Fruit fly (Drosophila melanogaster) whole organism, embryonic: Measurements from ENCODE around the gene U2af50.

Experiments
- CG10267 ChIP-seq: fragments of 200-800 bp; sonication (Bioruptor generic); optimal IDR thresholded peaks from 2 replicates; lab custom pipeline; 2018; ENCODE audit warnings: missing biosample characterization, mild to moderate bottlenecking, missing genetic modification characterization, moderate library complexity
- CG11398 ChIP-seq: fragments of 200-800 bp; sonication (Bioruptor generic); optimal IDR thresholded peaks from 2 replicates; lab custom pipeline; 2016; ENCODE audit warnings: missing biosample characterization, missing genetic modification characterization
- CG12219 ChIP-seq: fragments of 200-800 bp; sonication (Bioruptor generic); optimal IDR thresholded peaks from 3 replicates; lab custom pipeline; 2018; ENCODE audit warnings: missing biosample characterization, mild to moderate bottlenecking, missing genetic modification characterization
- CG13287 ChIP-seq: fragments of 200-800 bp; sonication (Bioruptor generic); IDR thresholded peaks from 2 replicates; pipeline ENCODE4 v1.3.6; 2022; ENCODE audit warnings: missing biosample characterization, missing genetic modification characterization; ENCODE audit not compliant: partially characterized antibody
- CG15011 ChIP-seq: fragments of 200-800 bp; sonication (Bioruptor generic); optimal IDR thresholded peaks from 3 replicates; lab custom pipeline; 2018; ENCODE audit warnings: missing biosample characterization, mild to moderate bottlenecking, missing genetic modification characterization
- CG16813 ChIP-seq: fragments of 200-800 bp; sonication (Bioruptor generic); IDR thresholded peaks from 3 replicates; pipeline ENCODE4 v1.3.6; 2022; ENCODE audit warnings: missing biosample characterization, missing genetic modification characterization; ENCODE audit not compliant: partially characterized antibody
- CG18011 ChIP-seq: fragments of 200-800 bp; sonication (Bioruptor generic); optimal IDR thresholded peaks from 2 replicates; lab custom pipeline; 2017; ENCODE audit warnings: missing biosample characterization, missing genetic modification characterization, mild to moderate bottlenecking, moderate library complexity, missing genotype
- CG18476 ChIP-seq: fragments of 200-800 bp; sonication (Bioruptor generic); optimal IDR thresholded peaks from 2 replicates; lab custom pipeline; 2016; ENCODE audit warnings: missing biosample characterization, mild to moderate bottlenecking, missing genetic modification characterization
- CG2875 ChIP-seq: fragments of 200-800 bp; sonication (Bioruptor generic); optimal IDR thresholded peaks from 2 replicates; lab custom pipeline; 2017; ENCODE audit warnings: missing biosample characterization, mild to moderate bottlenecking, missing genetic modification characterization, missing genetic modification reagents
- CG30403 ChIP-seq: fragments of 200-800 bp; sonication (Bioruptor generic); optimal IDR thresholded peaks from 3 replicates; lab custom pipeline; 2016; ENCODE audit warnings: missing biosample characterization, missing genetic modification characterization
- CG31224 ChIP-seq: fragments of 200-800 bp; sonication (Bioruptor generic); IDR thresholded peaks from 2 replicates; pipeline ENCODE4 v1.3.6; 2022; ENCODE audit warnings: missing biosample characterization, missing genetic modification characterization
- CG3995 ChIP-seq: fragments of 200-800 bp; sonication (Bioruptor generic); optimal IDR thresholded peaks from 3 replicates; lab custom pipeline; 2016; ENCODE audit warnings: missing biosample characterization, missing genetic modification characterization
- CG42726 ChIP-seq: fragments of 200-800 bp; sonication (Bioruptor generic); IDR thresholded peaks from 2 replicates; pipeline ENCODE4 v1.3.6; 2022; ENCODE audit warnings: missing biosample characterization, missing genetic modification characterization; ENCODE audit not compliant: partially characterized antibody
- CG43689 ChIP-seq: fragments of 200-800 bp; sonication (Bioruptor generic); IDR thresholded peaks from 2 replicates; pipeline ENCODE4 v1.3.6; 2022; ENCODE audit warnings: missing biosample characterization, missing genetic modification characterization
- CG6689 ChIP-seq: fragments of 200-800 bp; sonication (Bioruptor generic); IDR thresholded peaks from 2 replicates; pipeline ENCODE4 v1.3.6; 2022; ENCODE audit warnings: missing biosample characterization, missing genetic modification characterization
- CG6765 ChIP-seq: fragments of 200-800 bp; sonication (Bioruptor generic); optimal IDR thresholded peaks from 3 replicates; lab custom pipeline; 2017; ENCODE audit warnings: missing biosample characterization, mild to moderate bottlenecking, missing genetic modification characterization
- CG7839 ChIP-seq: fragments of 200-800 bp; sonication (Bioruptor generic); optimal IDR thresholded peaks from 3 replicates; lab custom pipeline; 2018; ENCODE audit warnings: missing biosample characterization, mild to moderate bottlenecking, missing genetic modification characterization, moderate library complexity
- CG8281 ChIP-seq: fragments of 200-800 bp; sonication (Bioruptor generic); optimal IDR thresholded peaks from 2 replicates; lab custom pipeline; 2018; ENCODE audit warnings: missing biosample characterization, mild to moderate bottlenecking, missing genetic modification characterization, moderate library complexity
- CG9797 ChIP-seq: fragments of 200-800 bp; sonication (Bioruptor generic); optimal IDR thresholded peaks from 3 replicates; lab custom pipeline; 2018; ENCODE audit warnings: missing biosample characterization, mild to moderate bottlenecking, missing genetic modification characterization
- Camta ChIP-seq: fragments of 200-800 bp; sonication (Bioruptor generic); optimal IDR thresholded peaks from 2 replicates; lab custom pipeline; 2016; ENCODE audit warnings: missing biosample characterization, missing genetic modification characterization
- CkIIα-i1 ChIP-seq: fragments of 200-800 bp; sonication (Bioruptor generic); IDR thresholded peaks from 2 replicates; pipeline ENCODE4 v1.3.6; 2022; ENCODE audit warnings: missing biosample characterization, missing genetic modification characterization
- Dip2 ChIP-seq: fragments of 200-800 bp; sonication (Bioruptor generic); IDR thresholded peaks from 2 replicates; pipeline ENCODE4 v1.3.6; 2022; ENCODE audit warnings: missing biosample characterization, missing genetic modification characterization
- H15 ChIP-seq: fragments of 200-800 bp; sonication (Bioruptor generic); IDR thresholded peaks from 3 replicates; pipeline ENCODE4 v1.3.6; 2022; ENCODE audit warnings: missing biosample characterization, missing genetic modification characterization
- Hsf ChIP-seq: fragments of 200-800 bp; sonication (Bioruptor generic); optimal IDR thresholded peaks from 3 replicates; lab custom pipeline; 2016; ENCODE audit warnings: missing biosample characterization, missing genetic modification characterization
- Mes4 ChIP-seq: fragments of 200-800 bp; sonication (Bioruptor generic); optimal IDR thresholded peaks from 2 replicates; lab custom pipeline; 2016; ENCODE audit warnings: missing biosample characterization, missing genetic modification characterization
- Neu2 ChIP-seq: fragments of 200-800 bp; sonication (Bioruptor generic); optimal IDR thresholded peaks from 3 replicates; lab custom pipeline; 2016; ENCODE audit warnings: missing biosample characterization, missing genetic modification characterization, borderline replicate concordance
- PHDP ChIP-seq: fragments of 200-800 bp; sonication (Bioruptor generic); optimal IDR thresholded peaks from 3 replicates; lab custom pipeline; 2018; ENCODE audit warnings: missing biosample characterization, mild to moderate bottlenecking, missing genetic modification characterization, moderate library complexity
- Sry-β ChIP-seq: fragments of 200-800 bp; sonication (Bioruptor generic); optimal IDR thresholded peaks from 2 replicates; lab custom pipeline; 2018; ENCODE audit warnings: missing biosample characterization, mild to moderate bottlenecking, missing genetic modification characterization, moderate library complexity
- Usf ChIP-seq: fragments of 200-800 bp; sonication (Bioruptor generic); optimal IDR thresholded peaks from 2 replicates; lab custom pipeline; 2017; ENCODE audit warnings: missing genotype, missing biosample characterization, missing genetic modification characterization
- ac ChIP-seq: fragments of 200-800 bp; sonication (Bioruptor generic); optimal IDR thresholded peaks from 3 replicates; lab custom pipeline; 2017; ENCODE audit warnings: missing biosample characterization, mild to moderate bottlenecking, missing genetic modification characterization
- bcd ChIP-seq: fragments of 200-800 bp; sonication (Bioruptor generic); optimal IDR thresholded peaks from 2 replicates; lab custom pipeline; 2017; ENCODE audit warnings: missing biosample characterization, mild to moderate bottlenecking, missing genetic modification characterization
- btn ChIP-seq: fragments of 200-800 bp; sonication (Bioruptor generic); optimal IDR thresholded peaks from 2 replicates; lab custom pipeline; 2016; ENCODE audit warnings: missing biosample characterization, missing genetic modification characterization
- chinmo ChIP-seq: fragments of 200-800 bp; sonication (Bioruptor generic); IDR thresholded peaks from 4 replicates; pipeline ENCODE4 v1.3.6; 2022; ENCODE audit warnings: missing biosample characterization, missing genetic modification characterization; ENCODE audit not compliant: partially characterized antibody
- fu2 ChIP-seq: fragments of 200-800 bp; sonication (Bioruptor generic); optimal IDR thresholded peaks from 2 replicates; lab custom pipeline; 2016; ENCODE audit warnings: missing biosample characterization, missing genetic modification characterization
- gce ChIP-seq: fragments of 200-800 bp; sonication (Bioruptor generic); IDR thresholded peaks from 3 replicates; pipeline ENCODE4 v1.3.6; 2022; ENCODE audit warnings: missing biosample characterization, missing genetic modification characterization
- gem ChIP-seq: fragments of 200-800 bp; sonication (Bioruptor generic); optimal IDR thresholded peaks from 2 replicates; lab custom pipeline; 2019; ENCODE audit warnings: missing biosample characterization, mild to moderate bottlenecking, missing genetic modification characterization, moderate library complexity
- h ChIP-seq: fragments of >200 bp; optimal IDR thresholded peaks from 2 replicates; lab custom pipeline; 2017
- ham ChIP-seq: fragments of 200-800 bp; sonication (Bioruptor generic); IDR thresholded peaks from 2 replicates; pipeline ENCODE4 v1.3.6; 2022; ENCODE audit warnings: missing biosample characterization, missing genetic modification characterization
- hkb ChIP-seq, 2 experiments: fragments of 200-800 bp in 1 of 2; fragments of >200 bp in 1 of 2; sonication (Bioruptor generic) in 1 of 2; IDR thresholded peaks in 1 of 2; optimal IDR thresholded peaks in 1 of 2; 2 replicates each; pipeline versions ENCODE4 v1.3.6 to Lab custom; 2017 to 2022; ENCODE audit warnings: missing biosample characterization in 1 of 2, missing genetic modification characterization in 1 of 2
- kay ChIP-seq: fragments of 200-800 bp; sonication (Bioruptor generic); optimal IDR thresholded peaks from 2 replicates; lab custom pipeline; 2016; ENCODE audit warnings: missing biosample characterization, missing genetic modification characterization
- luna ChIP-seq: fragments of 200-800 bp; sonication (Bioruptor generic); optimal IDR thresholded peaks from 2 replicates; lab custom pipeline; 2016; ENCODE audit warnings: missing biosample characterization, missing genetic modification characterization
- mirr ChIP-seq: fragments of 200-800 bp; sonication (Bioruptor generic); optimal IDR thresholded peaks from 3 replicates; lab custom pipeline; 2018; ENCODE audit warnings: missing biosample characterization, mild to moderate bottlenecking, missing genetic modification characterization
- nerfin-2 ChIP-seq: fragments of 200-800 bp; sonication (Bioruptor generic); IDR thresholded peaks from 2 replicates; pipeline ENCODE4 v1.3.6; 2022; ENCODE audit warnings: missing biosample characterization, missing genetic modification characterization; ENCODE audit not compliant: partially characterized antibody
- pnt ChIP-seq: fragments of 200-800 bp; sonication (Bioruptor generic); optimal IDR thresholded peaks from 3 replicates; lab custom pipeline; 2016; ENCODE audit warnings: missing biosample characterization, missing genetic modification characterization
- sens ChIP-seq: fragments of 200-800 bp; sonication (Bioruptor generic); peaks from one replicate; lab custom pipeline; 2016; ENCODE audit warnings: missing biosample characterization, missing genetic modification characterization
- vfl ChIP-seq: fragments of 200-800 bp; sonication (Bioruptor generic); optimal IDR thresholded peaks from 2 replicates; lab custom pipeline; 2016; ENCODE audit warnings: missing biosample characterization, missing genetic modification characterization
- vnd ChIP-seq: fragments of 200-800 bp; sonication (Bioruptor generic); IDR thresholded peaks from 3 replicates; pipeline ENCODE4 v1.3.6; 2022; ENCODE audit warnings: missing biosample characterization, missing genetic modification characterization; ENCODE audit not compliant: partially characterized antibody
- zfh2 ChIP-seq: fragments of 200-800 bp; sonication (Bioruptor generic); optimal IDR thresholded peaks from 2 replicates; lab custom pipeline; 2016; ENCODE audit warnings: missing biosample characterization, missing genetic modification characterization

The U2af50 gene

dm6 chrX:16384843-16385726, 26.2 kb upstream of the U2af50 start, which contains the start of the genes CG9992 and CG4239 (continued):
- TF ChIP-seq pnt (peak; percentile 51), CG30403 (GFP tag; lab: Kevin White, UChicago) (peak; percentile 77), mirr (peak; percentile 5), CG16813 (GFP tag; lab: Robert Waterston, UW) (peak; percentile 75), Camta (no peak), Usf (peak; percentile 55), CG6689 (GFP tag; lab: Robert Waterston, UW) (peak; percentile 29; the same call in 1 of the 2 replicates), CG8281 (no peak), nerfin-2 (GFP tag; lab: Robert Waterston, UW) (peak; percentile 52; the same call in 1 of the 2 replicates), CG43689 (GFP tag; lab: Robert Waterston, UW) (no peak), gce (GFP tag; lab: Robert Waterston, UW) (no peak), Sry-β (no peak), CG31224 (GFP tag; lab: Robert Waterston, UW) (peak; percentile 44; the same call in 1 of the 2 replicates), CG42726 (GFP tag; lab: Robert Waterston, UW) (peak; percentile 74), CG10267 (tag; lab: Kevin White, UChicago) (peak; percentile 93), CG6765 (GFP tag; lab: Kevin White, UChicago) (no peak), CG7839 (tag; lab: Kevin White, UChicago) (peak; percentile 72), h (lab: Kevin White, UChicago) (no peak), CG3995 (peak; percentile 35), chinmo (GFP tag; lab: Robert Waterston, UW) (no peak), CG13287 (GFP tag; lab: Robert Waterston, UW) (peak; percentile 28), CG9797 (peak; percentile 55), bcd (GFP tag; lab: Kevin White, UChicago) (peak; percentile 65), CG12219 (no peak), CG2875 (GFP tag; lab: Kevin White, UChicago) (no peak), PHDP (tag; lab: Kevin White, UChicago) (peak; percentile 58), vfl (GFP tag; lab: Kevin White, UChicago) (no peak), CG15011 (GFP tag; lab: Kevin White, UChicago) (peak; percentile 2), H15 (no peak), kay (no peak), sens (peak; percentile 68), fu2 (GFP tag; lab: Kevin White, UChicago) (peak; percentile 23), gem (tag; lab: Kevin White, UChicago) (peak; percentile 79), Mes4 (GFP tag; lab: Kevin White, UChicago) (no peak), vnd (GFP tag; lab: Robert Waterston, UW) (no peak; the same call in 2 of the 3 replicates), CG18011 (no peak), CkIIα-i1 (GFP tag; lab: Robert Waterston, UW) (no peak), ac (GFP tag; lab: Kevin White, UChicago) (no peak), CG18476 (GFP tag; lab: Kevin White, UChicago) (no peak), luna (GFP tag; lab: Kevin White, UChicago) (no peak), Hsf (GFP tag; lab: Kevin White, UChicago) (peak; percentile 51), Dip2 (GFP tag; lab: Robert Waterston, UW) (no peak), btn (GFP tag; lab: Kevin White, UChicago) (no peak), Neu2 (GFP tag; lab: Kevin White, UChicago) (no peak), ham (GFP tag; lab: Robert Waterston, UW) (no peak), CG11398 (no peak), zfh2 (GFP tag; lab: Kevin White, UChicago) (peak; percentile 69), hkb (optimal IDR thresholded peaks at IDR 0.05; lab: Kevin White, UChicago) (peak; percentile 70), hkb (GFP tag; IDR thresholded peaks at IDR 0.05; lab: Robert Waterston, UW) (no peak)
